Fruit fly (Drosophila melanogaster): ENCODE data around the gene CG7443.

CG7443 gene

dm6 chr3R:8306188-8306926 lies 17.8 kb upstream of the CG7443 start:
- TF ChIP-seq CG8478 (optimal IDR thresholded peaks at IDR 0.05) (no peak), CTCF (optimal IDR thresholded peaks at IDR 0.05) (peak; percentile 20 to 50)

dm6 chr3R:8306927-8307261 lies 17.2 kb upstream of the CG7443 start:
- no peak for TF ChIP-seq CG8478 (optimal IDR thresholded peaks at IDR 0.05)
- no peak for TF ChIP-seq CTCF (optimal IDR thresholded peaks at IDR 0.05)

- TF ChIP-seq CG8478 (optimal IDR thresholded peaks at IDR 0.05) (no peak), CTCF (optimal IDR thresholded peaks at IDR 0.05) (no peak)
Measured at dm6 chr3R:8307283-8307682, 16.8 kb upstream of the CG7443 start.

- TF ChIP-seq CG8478 (optimal IDR thresholded peaks at IDR 0.05) (no peak), CTCF (optimal IDR thresholded peaks at IDR 0.05) (no peak)
Measured at dm6 chr3R:8308515-8308959, 15.6 kb upstream of the CG7443 start, which contains the start of gene tex. TSS of gene tex (minus strand) at chr3R:8308645.

dm6 chr3R:8310678-8311077 lies 13.4 kb upstream of the CG7443 start, which contains the start of gene CG11693:
TSS of gene CG11693 (minus strand) at chr3R:8310778.
- TF ChIP-seq CTCF (optimal IDR thresholded peaks at IDR 0.05) (no peak), CG8478 (optimal IDR thresholded peaks at IDR 0.05) (no peak)

dm6 chr3R:8312037-8312436 lies 12.1 kb upstream of the CG7443 start, which contains the start of the genes CG11694 and CG11698:
TSS of gene CG11694 (minus strand) at chr3R:8312137.
TSS of gene CG11698 (plus strand) at chr3R:8312188.
- TF ChIP-seq CTCF (optimal IDR thresholded peaks at IDR 0.05): no peak
- TF ChIP-seq CG8478 (optimal IDR thresholded peaks at IDR 0.05): no peak

dm6 chr3R:8313038-8313437 lies 11.1 kb upstream of the CG7443 start, which contains the start of gene CG7483:
TSS of gene CG7483 (plus strand) at chr3R:8313208.
- TF ChIP-seq CTCF (optimal IDR thresholded peaks at IDR 0.05) (no peak), CG8478 (optimal IDR thresholded peaks at IDR 0.05) (no peak)

dm6 chr3R:8316344-8317105 lies 7.6 kb upstream of the CG7443 start, which contains the start of gene Coq2:
TSS of gene Coq2 (minus strand) at chr3R:8316543.
- TF ChIP-seq CTCF (optimal IDR thresholded peaks at IDR 0.05): peak; percentile 48 to 60
- TF ChIP-seq CG8478 (optimal IDR thresholded peaks at IDR 0.05): no peak

dm6 chr3R:8317215-8317614 lies 6.9 kb upstream of the CG7443 start, which contains the start of gene Ctr1B:
TSS of gene Ctr1B (plus strand) at chr3R:8317612.
- TF ChIP-seq CTCF (optimal IDR thresholded peaks at IDR 0.05) (no peak), CG8478 (optimal IDR thresholded peaks at IDR 0.05) (no peak)

dm6 chr3R:8317709-8318335 lies 6.3 kb upstream of the CG7443 start:
- TF ChIP-seq CTCF (optimal IDR thresholded peaks at IDR 0.05): no peak
- no peak for TF ChIP-seq CG8478 (optimal IDR thresholded peaks at IDR 0.05)

- TF ChIP-seq CTCF (optimal IDR thresholded peaks at IDR 0.05) (no peak), CG8478 (optimal IDR thresholded peaks at IDR 0.05) (no peak)
Measured at dm6 chr3R:8321447-8321846, 2.7 kb upstream of the CG7443 start, which contains the start of gene Or85a. TSS of gene Or85a (plus strand) at chr3R:8321747.

- TF ChIP-seq CG8478 (optimal IDR thresholded peaks at IDR 0.05) (no peak), CTCF (optimal IDR thresholded peaks at IDR 0.05) (no peak)
Measured at dm6 chr3R:8326884-8327283, 2.8 kb downstream of the CG7443 start.

- TF ChIP-seq CG8478 (optimal IDR thresholded peaks at IDR 0.05) (no peak), CTCF (optimal IDR thresholded peaks at IDR 0.05) (no peak)
Measured at dm6 chr3R:8327967-8328789, 4.1 kb downstream of the CG7443 start.

dm6 chr3R:8329628-8330027 lies 5.5 kb downstream of the CG7443 start:
- TF ChIP-seq CG8478 (optimal IDR thresholded peaks at IDR 0.05) (no peak), CTCF (optimal IDR thresholded peaks at IDR 0.05) (no peak)
